Worm (Caenorhabditis elegans): ENCODE data around the gene ogr-2.
A peak's percentile ranks its signal among the peaks of the same experiment; 100 is the strongest.

Gene ogr-2

ce11 chrII:10075794-10076193, 34.9 kb downstream of the ogr-2 start:
- TF ChIP-seq pha-4 (GFP tag; IDR thresholded peaks at IDR 0.05) (no peak), pha-4 (tag; optimal IDR thresholded peaks at IDR 0.05) (peak; percentile 10), F49E8.2 (tag; optimal IDR thresholded peaks at IDR 0.05; ENCODE audit: borderline replicate concordance) (no peak), set-16 (GFP tag; IDR thresholded peaks at IDR 0.05) (peak; percentile 12; the same call in 1 of the 2 replicates), unc-62 (GFP tag; optimal IDR thresholded peaks at IDR 0.05 in 1 of 2) (peak in 1 of 2 experiments; percentile 87), unc-62 (tag; optimal IDR thresholded peaks at IDR 0.05) (no peak), ceh-28 (tag; optimal IDR thresholded peaks at IDR 0.05) (no peak), lin-29 (GFP tag; IDR thresholded peaks at IDR 0.05) (no peak), D1046.2 (GFP tag; IDR thresholded peaks at IDR 0.05) (no peak), mdl-1 (tag; optimal IDR thresholded peaks at IDR 0.05) (no peak), aha-1 (tag) (peak; percentile 24), rbr-2 (tag; optimal IDR thresholded peaks at IDR 0.05) (peak; percentile 2)

ce11 chrII:10084482-10084881, 43.5 kb downstream of the ogr-2 start:
- TF ChIP-seq unc-62 (GFP tag; optimal IDR thresholded peaks at IDR 0.05 in 1 of 2) = peak in 1 of 2 experiments; percentile 35
- no peak for TF ChIP-seq unc-62 (tag; optimal IDR thresholded peaks at IDR 0.05)
- TF ChIP-seq hif-1 (tag; optimal IDR thresholded peaks at IDR 0.05) = no peak
